Worm (Caenorhabditis elegans) whole organism, mixed stage, embryonic: ENCODE data around the gene idpp-11.

Source experiments
- elt-3 ChIP-seq: fragments of 150-350 bp; optimal IDR thresholded peaks from 2 replicates; lab custom pipeline; 2014; ENCODE audit warnings: missing biosample characterization, missing genetic modification characterization
- ham-2 ChIP-seq: fragments of 200-800 bp; sonication (Bioruptor generic); optimal IDR thresholded peaks from 2 replicates; lab custom pipeline; 2018; ENCODE audit warnings: mild to moderate bottlenecking, missing genetic modification characterization, missing compliant biosample characterization
- nhr-28 ChIP-seq: fragments of 150-350 bp; optimal IDR thresholded peaks from 2 replicates; lab custom pipeline; 2014; ENCODE audit warnings: missing biosample characterization, missing genetic modification characterization
- snpc-4 ChIP-seq: fragments of 150-350 bp; optimal IDR thresholded peaks from 2 replicates; lab custom pipeline; 2014; ENCODE audit warnings: missing biosample characterization, missing genetic modification characterization
- unc-62 ChIP-seq: fragments of 150-350 bp; optimal IDR thresholded peaks from 2 replicates; lab custom pipeline; 2014; ENCODE audit warnings: missing biosample characterization, missing genetic modification reagents, missing genetic modification characterization
- ztf-11 ChIP-seq: fragments of 150-350 bp; optimal IDR thresholded peaks from 2 replicates; lab custom pipeline; 2014; ENCODE audit warnings: missing biosample characterization, missing genetic modification characterization

- TF ChIP-seq ztf-11 = no peak
- TF ChIP-seq nhr-28 (tag; lab: Kevin White, UChicago) = no peak
- TF ChIP-seq unc-62 (GFP tag; lab: Kevin White, UChicago) = no peak
- TF ChIP-seq elt-3 (tag; lab: Kevin White, UChicago) = no peak
- TF ChIP-seq ham-2 = no peak
- no peak for TF ChIP-seq snpc-4 (tag; lab: Kevin White, UChicago)
Measured at ce11 chrX:7800370-7800769, 42.0 kb upstream of the idpp-11 start.
